Fruit fly (Drosophila melanogaster) whole organism, prepupa: Measurements from ENCODE around the gene CG33110.

ENCODE experiments used
- Blimp-1 ChIP-seq: fragments of 200-800 bp; sonication (Bioruptor generic); optimal IDR thresholded peaks from 3 replicates; lab custom pipeline; 2017; ENCODE audit warnings: missing biosample characterization, missing genetic modification characterization, mild to moderate bottlenecking, moderate library complexity, missing genetic modification reagents
- CG10631 ChIP-seq: fragments of 200-800 bp; sonication (Bioruptor generic); optimal IDR thresholded peaks from 2 replicates; lab custom pipeline; 2016; ENCODE audit warnings: missing biosample characterization, missing genetic modification characterization
- CG11294 ChIP-seq: fragments of 200-800 bp; sonication (Bioruptor generic); IDR thresholded peaks from 2 replicates; pipeline ENCODE4 v1.3.6; 2022; ENCODE audit warnings: missing biosample characterization, missing genetic modification characterization
- CG11762 ChIP-seq: fragments of 200-800 bp; sonication (Bioruptor generic); optimal IDR thresholded peaks from 3 replicates; lab custom pipeline; 2016; ENCODE audit warnings: missing biosample characterization, missing genetic modification characterization; ENCODE audit not compliant: insufficient read depth
- CG11902 ChIP-seq: fragments of 200-800 bp; sonication (Bioruptor generic); optimal IDR thresholded peaks from 3 replicates; lab custom pipeline; 2016; ENCODE audit warnings: missing biosample characterization, missing genetic modification characterization
- CG1621 ChIP-seq: fragments of 200-800 bp; sonication (Bioruptor generic); optimal IDR thresholded peaks from 3 replicates; lab custom pipeline; 2018; ENCODE audit warnings: missing biosample characterization, mild to moderate bottlenecking, missing genetic modification characterization
- CG16779 ChIP-seq: fragments of 200-800 bp; sonication (Bioruptor generic); optimal IDR thresholded peaks from 3 replicates; lab custom pipeline; 2017; ENCODE audit warnings: missing biosample characterization, mild to moderate bottlenecking, missing genetic modification characterization
- CG3032 ChIP-seq: fragments of 200-800 bp; optimal IDR thresholded peaks from 2 replicates; lab custom pipeline; 2019; ENCODE audit warnings: missing biosample characterization, mild to moderate bottlenecking, missing genetic modification characterization, moderate library complexity
- CG31627 ChIP-seq: fragments of 200-800 bp; sonication (Bioruptor generic); optimal IDR thresholded peaks from 3 replicates; lab custom pipeline; 2016; ENCODE audit warnings: missing biosample characterization, missing genetic modification characterization
- CG32006 ChIP-seq: fragments of 200-800 bp; sonication (Bioruptor generic); optimal IDR thresholded peaks from 3 replicates; lab custom pipeline; 2017; ENCODE audit warnings: missing biosample characterization, mild to moderate bottlenecking, missing genetic modification characterization
- CG34406 ChIP-seq: fragments of 200-800 bp; sonication (Bioruptor generic); optimal IDR thresholded peaks from 3 replicates; lab custom pipeline; 2016; ENCODE audit warnings: missing biosample characterization, missing genetic modification characterization
- CG3919 ChIP-seq: fragments of 200-800 bp; sonication (Bioruptor generic); optimal IDR thresholded peaks from 3 replicates; lab custom pipeline; 2016; ENCODE audit warnings: missing biosample characterization, missing genetic modification characterization
- CG6163 ChIP-seq: fragments of 200-800 bp; sonication (Bioruptor generic); IDR thresholded peaks from 3 replicates; pipeline ENCODE4 v1.3.6; 2022; ENCODE audit warnings: missing biosample characterization, missing genetic modification characterization
- CG6792 ChIP-seq: fragments of 200-800 bp; sonication (Bioruptor generic); optimal IDR thresholded peaks from 3 replicates; lab custom pipeline; 2016; ENCODE audit warnings: missing biosample characterization, missing genetic modification characterization
- CG6808 ChIP-seq: fragments of 200-800 bp; sonication (Bioruptor generic); optimal IDR thresholded peaks from 3 replicates; lab custom pipeline; 2017; ENCODE audit warnings: missing biosample characterization, missing genetic modification characterization, mild to moderate bottlenecking, moderate library complexity, missing genetic modification reagents
- CG6854 ChIP-seq: fragments of 200-800 bp; sonication (Bioruptor generic); optimal IDR thresholded peaks from 2 replicates; lab custom pipeline; 2017; ENCODE audit warnings: missing biosample characterization, mild to moderate bottlenecking, missing genetic modification characterization
- CG8119 ChIP-seq: fragments of 200-800 bp; sonication (Bioruptor generic); IDR thresholded peaks from 3 replicates; pipeline ENCODE4 v1.3.6; 2022; ENCODE audit warnings: missing biosample characterization, missing genetic modification characterization
- CG9139 ChIP-seq: fragments of 200-800 bp; sonication (Bioruptor generic); optimal IDR thresholded peaks from 3 replicates; lab custom pipeline; 2017; ENCODE audit warnings: missing biosample characterization, mild to moderate bottlenecking, missing genetic modification characterization
- Eip75B ChIP-seq: fragments of 200-800 bp; sonication (Bioruptor generic); optimal IDR thresholded peaks from 3 replicates; lab custom pipeline; 2016; ENCODE audit warnings: missing biosample characterization, missing genetic modification characterization
- Eip78C ChIP-seq: fragments of 200-800 bp; sonication (Bioruptor generic); peaks from one replicate; lab custom pipeline; 2016; ENCODE audit warnings: missing biosample characterization, missing genetic modification characterization
- Eip93F ChIP-seq: fragments of 200-800 bp; sonication (Bioruptor generic); optimal IDR thresholded peaks from 2 replicates; lab custom pipeline; 2016; ENCODE audit warnings: missing biosample characterization, mild to moderate bottlenecking, missing genetic modification characterization
- Ets21C ChIP-seq: fragments of 200-800 bp; sonication (Bioruptor generic); optimal IDR thresholded peaks from 3 replicates; lab custom pipeline; 2016; ENCODE audit warnings: missing biosample characterization, missing genetic modification characterization
- Ets96B ChIP-seq: fragments of 200-800 bp; optimal IDR thresholded peaks from 2 replicates; lab custom pipeline; 2019; ENCODE audit warnings: missing biosample characterization, mild to moderate bottlenecking, missing genetic modification characterization, moderate library complexity
- Gug ChIP-seq: fragments of 200-800 bp; sonication (Bioruptor generic); IDR thresholded peaks from 2 replicates; pipeline ENCODE4 v1.3.6; 2022; ENCODE audit warnings: missing biosample characterization, missing genetic modification characterization
- Hr38 ChIP-seq: sonication (Bioruptor generic); optimal IDR thresholded peaks from 2 replicates; lab custom pipeline; 2016; ENCODE audit warnings: missing biosample characterization, missing genetic modification characterization
- Lpt ChIP-seq: fragments of 200-800 bp; sonication (Bioruptor generic); optimal IDR thresholded peaks from 3 replicates; lab custom pipeline; 2016; ENCODE audit warnings: missing biosample characterization, missing genetic modification characterization
- Met ChIP-seq: fragments of 200-800 bp; sonication (Bioruptor generic); optimal IDR thresholded peaks from 3 replicates; lab custom pipeline; 2016; ENCODE audit warnings: missing biosample characterization, missing genetic modification characterization
- OdsH ChIP-seq: fragments of 200-800 bp; sonication (Bioruptor generic); optimal IDR thresholded peaks from 3 replicates; lab custom pipeline; 2016; ENCODE audit warnings: missing biosample characterization, missing genetic modification characterization
- Smox ChIP-seq: fragments of 200-800 bp; sonication (Bioruptor generic); optimal IDR thresholded peaks from 3 replicates; lab custom pipeline; 2016; ENCODE audit warnings: missing biosample characterization, missing genetic modification characterization
- Sox102F ChIP-seq: fragments of 200-800 bp; sonication (Bioruptor generic); optimal IDR thresholded peaks from 2 replicates; lab custom pipeline; 2016; ENCODE audit warnings: missing biosample characterization, mild to moderate bottlenecking, missing genetic modification characterization
- Sox14 ChIP-seq: fragments of 200-800 bp; sonication (Bioruptor generic); optimal IDR thresholded peaks from 3 replicates; lab custom pipeline; 2016; ENCODE audit warnings: missing biosample characterization, missing genetic modification characterization
- cyc ChIP-seq: fragments of 200-800 bp; sonication (Bioruptor generic); optimal IDR thresholded peaks from 3 replicates; lab custom pipeline; 2016; ENCODE audit warnings: missing biosample characterization, missing genetic modification characterization
- dsx ChIP-seq: fragments of 200-800 bp; optimal IDR thresholded peaks from 3 replicates; lab custom pipeline; 2019; ENCODE audit warnings: missing biosample characterization, mild to moderate bottlenecking, missing genetic modification characterization, moderate library complexity; ENCODE audit not compliant: poor library complexity, severe bottlenecking
- eg ChIP-seq: fragments of 200-800 bp; sonication (Bioruptor generic); IDR thresholded peaks from 3 replicates; pipeline ENCODE4 v1.3.6; 2022; ENCODE audit warnings: missing biosample characterization, missing genetic modification characterization
- fd59A ChIP-seq: fragments of 200-800 bp; sonication (Bioruptor generic); optimal IDR thresholded peaks from 2 replicates; lab custom pipeline; 2017; ENCODE audit warnings: missing biosample characterization, mild to moderate bottlenecking, missing genetic modification characterization, missing genetic modification reagents
- fkh ChIP-seq: fragments of 200-800 bp; sonication (Bioruptor generic); optimal IDR thresholded peaks from 3 replicates; lab custom pipeline; 2017; ENCODE audit warnings: missing biosample characterization, mild to moderate bottlenecking, missing genetic modification characterization, moderate library complexity
- lz ChIP-seq: fragments of 200-800 bp; sonication (Bioruptor generic); optimal IDR thresholded peaks from 3 replicates; lab custom pipeline; 2016; ENCODE audit warnings: missing biosample characterization, missing genetic modification characterization
- pdm3 ChIP-seq: fragments of 200-800 bp; sonication (Bioruptor generic); optimal IDR thresholded peaks from 3 replicates; lab custom pipeline; 2016; ENCODE audit warnings: missing biosample characterization, missing genetic modification characterization
- ss ChIP-seq, 2 experiments: fragments of 200-800 bp; sonication (Bioruptor generic); optimal IDR thresholded peaks; 2 replicates in 1 of 2; 3 replicates in 1 of 2; lab custom pipeline; 2017 to 2018; ENCODE audit warnings: mild to moderate bottlenecking in 2 of 2, missing biosample characterization in 2 of 2, missing genetic modification characterization in 2 of 2, moderate library complexity in 1 of 2
- topi ChIP-seq: fragments of 200-800 bp; sonication (Bioruptor generic); optimal IDR thresholded peaks from 3 replicates; lab custom pipeline; 2016; ENCODE audit warnings: missing biosample characterization, missing genetic modification characterization
- vri ChIP-seq: fragments of 200-800 bp; sonication (Bioruptor generic); optimal IDR thresholded peaks from 3 replicates; lab custom pipeline; 2016; ENCODE audit warnings: missing biosample characterization, mild to moderate bottlenecking, missing genetic modification characterization

The CG33110 gene

dm6 chr3R:22526353-22526907 lies 43.6 kb upstream of the CG33110 start (continued):
- TF ChIP-seq CG6163 (GFP tag; lab: Robert Waterston, UW) (peak; percentile 56; the same call in 1 of the 3 replicates), CG16779 (no peak), CG11902 (GFP tag; lab: Kevin White, UChicago) (no peak), dsx (no peak), lz (GFP tag; lab: Kevin White, UChicago) (peak; percentile 3), cyc (GFP tag; lab: Kevin White, UChicago) (no peak), CG8119 (GFP tag; lab: Robert Waterston, UW) (no peak), CG3919 (peak; percentile 30)

- TF ChIP-seq Hr38 (GFP tag; lab: Kevin White, UChicago) (no peak), Ets96B (no peak), vri (GFP tag; lab: Kevin White, UChicago) (peak; percentile 62), Eip93F (GFP tag; lab: Kevin White, UChicago) (no peak)
Observed at dm6 chr3R:22527192-22527591, 42.8 kb upstream of the CG33110 start.

dm6 chr3R:22527636-22528148 lies 42.3 kb upstream of the CG33110 start:
- peak; percentile 42 for TF ChIP-seq fkh (GFP tag; lab: Kevin White, UChicago)
- peak; percentile 7 for TF ChIP-seq CG6808 (GFP tag; lab: Kevin White, UChicago)
- peak; percentile 70 for TF ChIP-seq Eip78C
- TF ChIP-seq CG6163 (GFP tag; lab: Robert Waterston, UW): peak; percentile 42; the same call in 1 of the 3 replicates
- no peak for TF ChIP-seq CG34406
- peak; percentile 4 for TF ChIP-seq CG9139
- no peak for TF ChIP-seq CG31627

dm6 chr3R:22528264-22529158 lies 41.5 kb upstream of the CG33110 start, which contains the start of gene CG5346:
Gene CG5346 (minus strand): TSS chr3R:22528663.
- TF ChIP-seq CG6808 (GFP tag; lab: Kevin White, UChicago) (no peak), CG1621 (no peak), vri (GFP tag; lab: Kevin White, UChicago) (no peak), OdsH (GFP tag; lab: Kevin White, UChicago) (no peak), lz (GFP tag; lab: Kevin White, UChicago) (no peak), ss (GFP tag; optimal IDR thresholded peaks at IDR 0.05; lab: Kevin White, UChicago) (no peak), Ets21C (no peak), cyc (GFP tag; lab: Kevin White, UChicago) (no peak), fd59A (GFP tag; lab: Kevin White, UChicago) (no peak), fkh (GFP tag; lab: Kevin White, UChicago) (no peak), CG3032 (tag; lab: Kevin White, UChicago) (no peak), CG11294 (GFP tag; lab: Robert Waterston, UW) (no peak), topi (GFP tag; lab: Kevin White, UChicago) (no peak), Eip93F (GFP tag; lab: Kevin White, UChicago) (no peak), CG6792 (GFP tag; lab: Kevin White, UChicago) (no peak), CG9139 (no peak), Blimp-1 (GFP tag; lab: Kevin White, UChicago) (peak; percentile 27), CG11762 (GFP tag; lab: Kevin White, UChicago) (no peak), dsx (no peak), Sox14 (GFP tag; lab: Kevin White, UChicago) (no peak), Gug (GFP tag; lab: Robert Waterston, UW) (no peak), Eip78C (peak; percentile 54), CG3919 (peak; percentile 18), Met (GFP tag; lab: Kevin White, UChicago) (no peak), pdm3 (no peak), CG10631 (GFP tag; lab: Kevin White, UChicago) (no peak), Hr38 (GFP tag; lab: Kevin White, UChicago) (no peak), CG32006 (GFP tag; lab: Kevin White, UChicago) (no peak), Eip75B (GFP tag; lab: Kevin White, UChicago) (peak; percentile 8), Sox102F (no peak), eg (peak; percentile 51; the same call in 2 of the 3 replicates), Smox (GFP tag; lab: Kevin White, UChicago) (no peak), CG6854 (GFP tag; lab: Kevin White, UChicago) (peak; percentile 20), Lpt (GFP tag; lab: Kevin White, UChicago) (no peak), CG16779 (peak; percentile 37)
